Worm (Caenorhabditis elegans) whole organism, L4 larva: ENCODE measurements around the gene R02E4.2.

Experiments used
- F26F4.8 ChIP-seq: fragments of 200-800 bp; sonication (Bioruptor generic); conservative IDR thresholded peaks from 2 replicates; pipeline ENCODE4 v1.3.6; 2022; ENCODE audit warnings: missing genetic modification characterization, missing compliant biosample characterization
- F44E2.7 ChIP-seq: fragments of 200-800 bp; sonication (Bioruptor generic); IDR thresholded peaks from 2 replicates; pipeline ENCODE4 v2.1.2; 2022; ENCODE audit warnings: missing genetic modification characterization, missing compliant biosample characterization
- R02D3.7 ChIP-seq: fragments of 150-350 bp; sonication (generic microtip); optimal IDR thresholded peaks from 3 replicates; lab custom pipeline; 2014; ENCODE audit warnings: missing biosample characterization, missing genetic modification characterization
- Y75B8A.6 ChIP-seq: fragments of 200-800 bp; sonication (Bioruptor generic); IDR thresholded peaks from 2 replicates; pipeline ENCODE4 v1.3.6; 2022; ENCODE audit warnings: missing genetic modification reagents, missing genetic modification characterization, missing compliant biosample characterization
- aha-1 ChIP-seq: fragments of 150-350 bp; peaks from one replicate; lab custom pipeline; 2014; ENCODE audit warnings: missing biosample characterization, missing genetic modification characterization
- attf-4 ChIP-seq: sonication (generic microtip); optimal IDR thresholded peaks from 3 replicates; lab custom pipeline; 2017; ENCODE audit warnings: missing biosample characterization, missing genetic modification characterization
- ceh-62 ChIP-seq: sonication (generic microtip); optimal IDR thresholded peaks from 2 replicates; lab custom pipeline; 2017; ENCODE audit warnings: missing biosample characterization, missing genetic modification characterization
- ctbp-1 ChIP-seq: fragments of 200-800 bp; sonication (Bioruptor generic); IDR thresholded peaks from 2 replicates; pipeline ENCODE4 v1.3.6; 2022; ENCODE audit warnings: missing genetic modification reagents, missing genetic modification characterization, missing compliant biosample characterization
- dmd-9 ChIP-seq: fragments of 200-800 bp; sonication (Bioruptor generic); IDR thresholded peaks from 2 replicates; pipeline ENCODE4 v1.3.6; 2022; ENCODE audit warnings: missing genetic modification reagents, missing genetic modification characterization, missing compliant biosample characterization
- dpl-1 ChIP-seq: fragments of 150-350 bp; optimal IDR thresholded peaks from 2 replicates; lab custom pipeline; 2014; ENCODE audit warnings: missing biosample characterization, missing genetic modification reagents, missing genetic modification characterization
- duxl-1 ChIP-seq: sonication (generic microtip); optimal IDR thresholded peaks from 2 replicates; lab custom pipeline; 2016; ENCODE audit warnings: mild to moderate bottlenecking, missing genetic modification characterization, moderate library complexity, missing compliant biosample characterization; ENCODE audit not compliant: poor library complexity
- dve-1 ChIP-seq: sonication (generic microtip); optimal IDR thresholded peaks from 2 replicates; lab custom pipeline; 2017; ENCODE audit warnings: antibody characterized with exemption, mild to moderate bottlenecking, missing genetic modification characterization, missing compliant biosample characterization; ENCODE audit not compliant: insufficient read depth
- egl-43 ChIP-seq: fragments of 200-800 bp; sonication (Bioruptor generic); IDR thresholded peaks from 2 replicates; pipeline ENCODE4 v1.3.6; 2022; ENCODE audit warnings: missing genetic modification reagents, missing genetic modification characterization, missing compliant biosample characterization
- fos-1 ChIP-seq: fragments of 150-350 bp; optimal IDR thresholded peaks from 2 replicates; lab custom pipeline; 2014; ENCODE audit warnings: missing biosample characterization, missing genetic modification characterization
- hlh-30 ChIP-seq: sonication (generic microtip); optimal IDR thresholded peaks from 2 replicates; lab custom pipeline; 2017; ENCODE audit warnings: antibody characterized with exemption, mild to moderate bottlenecking, missing genetic modification characterization, missing compliant biosample characterization; ENCODE audit not compliant: insufficient read depth
- lin-1 ChIP-seq: fragments of 200-800 bp; sonication (Bioruptor generic); IDR thresholded peaks from 2 replicates; pipeline ENCODE4 v1.3.6; 2022; ENCODE audit warnings: missing genetic modification reagents, missing genetic modification characterization, missing compliant biosample characterization
- lin-13 ChIP-seq: fragments of 150-350 bp; optimal IDR thresholded peaks from 2 replicates; lab custom pipeline; 2014; ENCODE audit warnings: missing biosample characterization, missing genetic modification reagents, missing genetic modification characterization
- lin-15B ChIP-seq: fragments of 150-350 bp; sonication (generic microtip); optimal IDR thresholded peaks from 3 replicates; lab custom pipeline; 2014; ENCODE audit warnings: missing biosample characterization, missing genetic modification characterization
- lin-38 ChIP-seq: fragments of 200-800 bp; sonication (Bioruptor generic); IDR thresholded peaks from 2 replicates; pipeline ENCODE4 v1.3.6; 2022; ENCODE audit warnings: missing genetic modification reagents, missing genetic modification characterization, missing compliant biosample characterization
- lin-39 ChIP-seq: fragments of 150-350 bp; optimal IDR thresholded peaks from 2 replicates; lab custom pipeline; 2014; ENCODE audit warnings: missing biosample characterization, missing genetic modification reagents, missing genetic modification characterization
- lir-3 ChIP-seq: sonication (generic microtip); optimal IDR thresholded peaks from 2 replicates; lab custom pipeline; 2016; ENCODE audit warnings: mild to moderate bottlenecking, missing genetic modification characterization, missing compliant biosample characterization
- mes-2 ChIP-seq: sonication (generic microtip); optimal IDR thresholded peaks from 2 replicates; lab custom pipeline; 2016; ENCODE audit warnings: missing genotype, mild to moderate bottlenecking, missing genetic modification characterization, missing compliant biosample characterization; ENCODE audit not compliant: poor library complexity, severe bottlenecking
- mxl-2 ChIP-seq: fragments of 200-800 bp; sonication (Bioruptor generic); conservative IDR thresholded peaks from 2 replicates; pipeline ENCODE4 v1.3.6; 2022; ENCODE audit warnings: missing genetic modification reagents, missing genetic modification characterization, missing compliant biosample characterization
- mxl-3 ChIP-seq: fragments of 200-800 bp; sonication (Bioruptor generic); optimal IDR thresholded peaks from 2 replicates; lab custom pipeline; 2018; ENCODE audit warnings: mild to moderate bottlenecking, missing genetic modification characterization, missing compliant biosample characterization
- nhr-10 ChIP-seq: fragments of 150-350 bp; optimal IDR thresholded peaks from 2 replicates; lab custom pipeline; 2014; ENCODE audit warnings: missing biosample characterization, missing genetic modification characterization
- nhr-102 ChIP-seq: sonication (generic microtip); optimal IDR thresholded peaks from 2 replicates; lab custom pipeline; 2016; ENCODE audit warnings: mild to moderate bottlenecking, missing genetic modification characterization, moderate library complexity, missing compliant biosample characterization
- nhr-11 ChIP-seq: fragments of 150-350 bp; optimal IDR thresholded peaks from 2 replicates; lab custom pipeline; 2014; ENCODE audit warnings: missing biosample characterization, missing genetic modification characterization
- nhr-237 ChIP-seq: sonication (generic microtip); optimal IDR thresholded peaks from 2 replicates; lab custom pipeline; 2017; ENCODE audit warnings: missing biosample characterization, missing genetic modification characterization
- nhr-77 ChIP-seq: fragments of 150-350 bp; optimal IDR thresholded peaks from 2 replicates; lab custom pipeline; 2014; ENCODE audit warnings: missing biosample characterization, missing genetic modification characterization
- pha-4 ChIP-seq, 2 experiments: fragments of 150-350 bp in 1 of 2; fragments of 200-800 bp in 1 of 2; sonication (Bioruptor generic) in 1 of 2; IDR thresholded peaks in 1 of 2; optimal IDR thresholded peaks in 1 of 2; 2 replicates each; pipeline versions ENCODE4 v1.3.6 to Lab custom; 2014 to 2022; ENCODE audit warnings: missing genetic modification characterization in 2 of 2, missing genetic modification reagents in 2 of 2, missing biosample characterization in 1 of 2, missing compliant biosample characterization in 1 of 2
- php-3 ChIP-seq: fragments of 200-800 bp; sonication (Bioruptor generic); IDR thresholded peaks from 2 replicates; pipeline ENCODE4 v1.3.6; 2022; ENCODE audit warnings: missing genetic modification reagents, missing genetic modification characterization, missing compliant biosample characterization
- skn-1 ChIP-seq: fragments of 150-350 bp; optimal IDR thresholded peaks from 2 replicates; lab custom pipeline; 2014; ENCODE audit warnings: missing biosample characterization, missing genetic modification characterization
- tra-1 ChIP-seq: fragments of 200-800 bp; sonication (Bioruptor generic); IDR thresholded peaks from 2 replicates; pipeline ENCODE4 v1.3.6; 2022; ENCODE audit warnings: missing genetic modification reagents, missing genetic modification characterization, missing compliant biosample characterization
- unc-62 ChIP-seq, 3 experiments: fragments of 150-350 bp in 1 of 3; sonication (generic microtip); optimal IDR thresholded peaks in 2 of 3; peaks in 1 of 3; 1 replicate in 1 of 3; 2 replicates in 2 of 3; lab custom pipeline; 2014 to 2017; ENCODE audit warnings: missing biosample characterization in 3 of 3, missing genetic modification characterization in 3 of 3, missing genetic modification reagents in 3 of 3, missing genotype in 1 of 3
- zip-2 ChIP-seq: fragments of 150-350 bp; optimal IDR thresholded peaks from 2 replicates; lab custom pipeline; 2014; ENCODE audit warnings: missing biosample characterization, missing genetic modification characterization

The R02E4.2 gene

DNA sequence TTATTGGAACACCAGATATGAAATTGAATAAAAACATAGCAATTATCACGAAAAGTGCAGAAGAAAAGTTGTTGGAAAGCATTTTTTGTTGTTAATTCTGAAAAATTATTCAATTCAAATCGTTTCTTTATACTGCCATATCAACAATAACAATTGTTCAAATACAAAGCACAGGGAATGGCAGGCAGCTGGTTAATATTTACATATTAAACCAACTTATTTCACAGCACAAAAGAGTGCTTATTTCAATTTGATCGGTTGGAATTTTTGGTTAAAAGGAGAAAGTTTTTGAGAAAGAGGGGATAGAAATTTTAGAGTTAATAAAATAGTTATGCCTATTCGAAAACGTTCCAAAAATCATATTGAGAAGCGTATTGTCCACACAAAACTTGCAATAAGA, 13.7 kb downstream of the R02E4.2 start, which contains the start of gene F09F9.3:
TSS of gene F09F9.3 (minus strand) at position 101 of the 400 bp plus-strand sequence.
- TF ChIP-seq aha-1 (tag; lab: Kevin White, UChicago) (no peak), mxl-3 (GFP tag; lab: Kevin White, UChicago) (no peak), egl-43 (no peak), mxl-2 (no peak), attf-4 (no peak)
- TF ChIP-seq, all 104 proteins: peak for 0

DNA sequence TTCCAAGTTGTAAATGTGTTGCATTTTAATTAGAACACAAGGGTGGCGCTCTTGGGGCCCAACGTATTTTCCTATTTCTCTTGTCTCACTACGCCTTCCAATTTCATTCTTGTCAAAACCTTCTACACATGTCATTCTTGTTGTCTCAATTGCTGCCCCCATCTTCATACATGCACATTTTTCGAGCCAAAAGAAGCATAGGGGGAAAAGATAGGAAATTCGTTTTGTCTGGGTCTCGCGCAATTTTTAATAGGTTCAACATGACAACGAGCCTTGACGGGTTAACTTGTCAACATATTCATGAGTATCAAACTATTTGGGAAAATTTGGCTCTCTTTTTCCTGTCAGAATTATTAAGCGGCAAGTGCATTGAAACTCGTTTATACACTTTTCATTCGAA, 16.1 kb downstream of the R02E4.2 start:
- TF ChIP-seq R02D3.7 (tag; lab: Kevin White, UChicago): no peak
- no peak for TF ChIP-seq nhr-11 (tag; lab: Kevin White, UChicago)
- no peak for TF ChIP-seq lin-13 (GFP tag; lab: Kevin White, UChicago)
- no peak for TF ChIP-seq mxl-2
- TF ChIP-seq dve-1 (tag; lab: Kevin White, UChicago): no peak
- no peak for TF ChIP-seq Y75B8A.6 (GFP tag; lab: Robert Waterston, UW)
- no peak for TF ChIP-seq F44E2.7
- no peak for TF ChIP-seq php-3 (GFP tag; lab: Robert Waterston, UW)
- no peak for TF ChIP-seq tra-1 (GFP tag; lab: Robert Waterston, UW)
- no peak for TF ChIP-seq nhr-77 (tag; lab: Kevin White, UChicago)
- no peak for TF ChIP-seq mes-2 (tag; lab: Kevin White, UChicago)
- TF ChIP-seq ceh-62: no peak
- TF ChIP-seq zip-2 (tag; lab: Kevin White, UChicago): no peak
- TF ChIP-seq skn-1 (tag; lab: Kevin White, UChicago): no peak

DNA sequence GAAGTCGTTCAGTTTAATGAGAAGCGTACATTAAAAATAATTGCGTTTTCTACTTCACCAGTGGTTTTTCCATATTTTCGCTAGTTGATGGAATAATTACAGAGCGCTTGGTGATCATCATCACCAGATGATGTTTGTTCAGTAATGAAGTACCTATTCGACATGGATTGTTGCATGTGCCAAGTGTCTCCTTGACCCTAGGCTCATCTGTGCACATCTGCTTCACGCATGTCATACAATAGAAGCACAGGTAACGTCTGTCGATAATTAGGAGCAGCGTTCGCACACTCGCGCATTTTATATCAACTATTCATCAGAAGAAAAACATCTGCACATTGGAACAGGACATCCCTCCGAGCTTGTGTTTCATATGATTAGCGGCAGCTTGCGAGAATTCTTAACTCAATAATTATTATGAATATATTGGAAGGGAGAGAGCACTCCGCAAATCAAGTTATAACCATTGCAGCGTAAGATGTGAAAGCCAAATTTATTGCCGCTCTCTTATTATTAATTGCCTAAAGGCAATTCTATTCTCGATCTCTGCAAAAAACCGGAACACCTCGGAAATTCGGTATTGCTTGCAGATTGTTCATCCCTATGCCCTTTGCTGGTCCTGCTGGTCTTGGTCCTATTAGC, 18.0 kb downstream of the R02E4.2 start:
- TF ChIP-seq F44E2.7 (no peak), lin-1 (no peak), nhr-10 (tag; lab: Kevin White, UChicago) (no peak), nhr-102 (tag; lab: Kevin White, UChicago) (no peak), lin-38 (GFP tag; lab: Robert Waterston, UW) (no peak), F26F4.8 (GFP tag; lab: Robert Waterston, UW) (no peak), lin-15B (tag; lab: Kevin White, UChicago) (no peak), duxl-1 (tag; lab: Kevin White, UChicago) (no peak), lir-3 (tag; lab: Kevin White, UChicago) (no peak), hlh-30 (tag; lab: Kevin White, UChicago) (no peak), dpl-1 (GFP tag; lab: Kevin White, UChicago) (no peak), fos-1 (no peak), pha-4 (GFP tag; IDR thresholded peaks at IDR 0.05; lab: Robert Waterston, UW) (no peak), pha-4 (tag; optimal IDR thresholded peaks at IDR 0.05; lab: Kevin White, UChicago) (no peak), nhr-237 (tag; lab: Kevin White, UChicago) (no peak), lin-39 (tag; lab: Kevin White, UChicago) (no peak), ctbp-1 (GFP tag; lab: Robert Waterston, UW) (no peak)

DNA sequence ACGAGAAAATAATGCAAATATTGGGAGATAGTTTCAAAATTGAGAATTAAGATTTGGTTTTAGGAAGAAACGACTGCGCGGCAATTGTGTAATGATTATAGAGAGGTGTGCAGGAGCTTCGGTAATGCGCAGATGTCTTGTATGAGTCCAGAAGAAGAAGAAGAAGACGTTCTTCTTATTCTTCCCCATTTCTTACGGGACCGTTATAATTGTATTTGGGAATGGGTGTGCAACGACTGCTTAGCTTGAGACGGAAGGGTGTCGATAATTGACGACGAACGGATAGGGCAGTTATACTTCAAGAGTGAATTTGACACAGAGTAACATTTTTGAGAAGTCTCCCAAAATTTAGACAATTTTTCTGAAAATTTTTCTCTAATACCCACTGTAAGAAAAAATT, 21.4 kb downstream of the R02E4.2 start:
- TF ChIP-seq pha-4 (GFP tag; IDR thresholded peaks at IDR 0.05; lab: Robert Waterston, UW) (no peak), pha-4 (tag; optimal IDR thresholded peaks at IDR 0.05; lab: Kevin White, UChicago) (no peak), skn-1 (tag; lab: Kevin White, UChicago) (no peak), dmd-9 (GFP tag; lab: Robert Waterston, UW) (no peak), unc-62 (GFP tag; optimal IDR thresholded peaks at IDR 0.05 in 1 of 2; lab: Kevin White, UChicago) (peak in 1 of 2 experiments; percentile 25), unc-62 (tag; optimal IDR thresholded peaks at IDR 0.05; lab: Kevin White, UChicago) (no peak)
